Worm (Caenorhabditis elegans) whole organism, L2 larva: Measurements from ENCODE around the gene jmjd-1.2.

Experiments
- F13H6.1 ChIP-seq: sonication (generic microtip); optimal IDR thresholded peaks from 2 replicates; lab custom pipeline; 2016; ENCODE audit warnings: missing genetic modification characterization, missing compliant biosample characterization
- alr-1 ChIP-seq: fragments of 150-350 bp; optimal IDR thresholded peaks from 2 replicates; lab custom pipeline; 2014; ENCODE audit warnings: missing biosample characterization, missing genetic modification characterization
- aly-2 ChIP-seq: fragments of 150-350 bp; optimal IDR thresholded peaks from 2 replicates; lab custom pipeline; 2014; ENCODE audit warnings: missing biosample characterization, missing genetic modification characterization
- ama-1 ChIP-seq: fragments of 150-350 bp; optimal IDR thresholded peaks from 2 replicates; lab custom pipeline; 2018; ENCODE audit warnings: inconsistent platforms
- elt-1 ChIP-seq: fragments of 150-350 bp; optimal IDR thresholded peaks from 2 replicates; lab custom pipeline; 2014; ENCODE audit warnings: missing biosample characterization, missing genetic modification characterization
- lin-39 ChIP-seq: fragments of 150-350 bp; optimal IDR thresholded peaks from 2 replicates; lab custom pipeline; 2014; ENCODE audit warnings: missing biosample characterization, missing genetic modification reagents, missing genetic modification characterization
- nhr-77 ChIP-seq: fragments of 150-350 bp; optimal IDR thresholded peaks from 2 replicates; lab custom pipeline; 2014; ENCODE audit warnings: missing biosample characterization, missing genetic modification characterization
- snpc-4 ChIP-seq: fragments of 150-350 bp; optimal IDR thresholded peaks from 2 replicates; lab custom pipeline; 2014; ENCODE audit warnings: missing biosample characterization, missing genetic modification characterization
- unc-62 ChIP-seq: fragments of 150-350 bp; optimal IDR thresholded peaks from 2 replicates; lab custom pipeline; 2014; ENCODE audit warnings: missing biosample characterization, missing genetic modification reagents, missing genetic modification characterization
- ztf-11 ChIP-seq: sonication (generic microtip); optimal IDR thresholded peaks from 2 replicates; lab custom pipeline; 2017; ENCODE audit warnings: missing biosample characterization, missing genetic modification characterization

ce11 chrIV:4652365-4652844 lies 8.4 kb upstream of the jmjd-1.2 start, which contains the start of gene F29B9.5:
- no peak for TF ChIP-seq elt-1 (tag; lab: Kevin White, UChicago)
- no peak for TF ChIP-seq snpc-4 (tag; lab: Kevin White, UChicago)
- TF ChIP-seq ama-1 (lab: Kevin White, UChicago): no peak
- TF ChIP-seq F13H6.1 (tag; lab: Kevin White, UChicago): no peak
- TF ChIP-seq aly-2 (tag; lab: Kevin White, UChicago): no peak
- TF ChIP-seq alr-1 (tag; lab: Kevin White, UChicago): no peak
- no peak for TF ChIP-seq ztf-11 (tag; lab: Kevin White, UChicago)
- TF ChIP-seq lin-39 (tag; lab: Kevin White, UChicago): no peak
- TF ChIP-seq nhr-77: no peak
- no peak for TF ChIP-seq unc-62 (GFP tag; lab: Kevin White, UChicago)
